Fruit fly (Drosophila melanogaster): Measurements from ENCODE around the gene CG15482.

DNA sequence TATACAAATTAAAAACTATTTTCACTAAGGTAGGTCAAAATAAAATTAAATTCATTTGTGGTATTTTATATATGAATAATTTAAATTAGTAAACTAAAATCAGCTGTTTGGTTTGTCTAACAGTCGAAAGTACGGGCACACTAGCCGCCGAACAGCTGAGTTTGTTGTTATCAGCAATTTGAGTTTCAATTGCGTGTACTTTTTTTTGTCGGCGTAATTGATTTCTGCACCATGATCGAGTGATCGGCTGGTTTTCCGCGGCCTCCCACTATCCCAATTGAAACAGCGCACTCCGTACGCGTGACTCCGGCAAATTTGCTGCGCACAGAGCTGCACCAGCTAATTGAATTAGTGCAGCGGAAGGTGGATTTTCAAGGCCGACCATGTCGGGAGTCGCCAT is 32.5 kb downstream of the CG15482 start, which contains the start of gene Alg7:
- TF ChIP-seq CG12605 (GFP tag; IDR thresholded peaks at IDR 0.05): no peak
- no peak for TF ChIP-seq Snoo (tag; optimal IDR thresholded peaks at IDR 0.05)
- TF ChIP-seq CG17806 (tag; optimal IDR thresholded peaks at IDR 0.05): no peak
- TF ChIP-seq CG34367 (tag; optimal IDR thresholded peaks at IDR 0.05): no peak
